Worm (Caenorhabditis elegans) whole organism, midembryonic: ENCODE measurements around the gene cyp-14A1.

ENCODE experiments used
- T22C8.4 ChIP-seq: fragments of 200-800 bp; sonication (Bioruptor generic); IDR thresholded peaks from 2 replicates; pipeline ENCODE4 v1.3.6; 2022; ENCODE audit warnings: missing genetic modification characterization, missing compliant biosample characterization
- cog-1 ChIP-seq: sonication (generic microtip); optimal IDR thresholded peaks from 2 replicates; lab custom pipeline; 2016; ENCODE audit warnings: missing genetic modification characterization, missing compliant biosample characterization
- flt-1 ChIP-seq: fragments of 200-800 bp; sonication (Bioruptor generic); IDR thresholded peaks from 2 replicates; pipeline ENCODE4 v1.3.6; 2022; ENCODE audit warnings: missing genetic modification characterization, missing compliant biosample characterization
- klf-2 ChIP-seq: fragments of 200-800 bp; sonication (Bioruptor generic); conservative IDR thresholded peaks from 2 replicates; pipeline ENCODE4 v1.3.6; 2022; ENCODE audit warnings: missing genetic modification reagents, missing genetic modification characterization, missing compliant biosample characterization
- med-1 ChIP-seq: sonication (generic microtip); optimal IDR thresholded peaks from 2 replicates; lab custom pipeline; 2017; ENCODE audit warnings: missing genetic modification characterization, mild to moderate bottlenecking, missing compliant biosample characterization, antibody characterized with exemption, missing genetic modification reagents; ENCODE audit not compliant: insufficient read depth
- ref-1 ChIP-seq: fragments of 200-800 bp; sonication (Bioruptor generic); conservative IDR thresholded peaks from 2 replicates; pipeline ENCODE4 v1.3.6; 2022; ENCODE audit warnings: missing genetic modification reagents, missing genetic modification characterization, missing compliant biosample characterization
- tab-1 ChIP-seq: fragments of 200-800 bp; sonication (Bioruptor generic); IDR thresholded peaks from 2 replicates; pipeline ENCODE4 v1.3.6; 2022; ENCODE audit warnings: missing genetic modification characterization, missing compliant biosample characterization

DNA sequence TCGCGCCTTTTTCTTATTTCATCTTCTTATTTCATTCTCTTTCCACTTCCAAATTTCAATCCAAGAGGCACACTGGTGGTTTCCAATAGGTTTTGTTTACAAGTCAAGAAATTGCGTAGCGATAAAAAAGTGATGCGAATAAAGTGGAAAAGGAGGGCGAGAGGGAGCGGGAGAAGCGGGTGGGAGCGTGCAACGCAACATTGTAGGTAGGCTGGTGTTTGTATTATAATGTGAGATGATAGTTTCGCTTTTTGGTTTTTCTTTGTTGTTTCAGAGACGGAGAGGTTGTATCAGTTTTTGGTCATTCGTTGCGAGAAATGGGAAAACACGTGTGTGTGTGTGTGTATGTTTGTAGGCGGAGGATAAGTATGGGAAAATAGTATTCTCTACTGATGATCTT lies 17.0 kb downstream of the cyp-14A1 start:
- no peak for TF ChIP-seq ref-1 (GFP tag; lab: Robert Waterston, UW)
- no peak for TF ChIP-seq T22C8.4 (GFP tag; lab: Robert Waterston, UW)
- no peak for TF ChIP-seq med-1 (GFP tag; lab: Kevin White, UChicago)
- no peak for TF ChIP-seq flt-1
- TF ChIP-seq tab-1 (GFP tag; lab: Robert Waterston, UW): no peak
- no peak for TF ChIP-seq klf-2 (GFP tag; lab: Robert Waterston, UW)
- no peak for TF ChIP-seq cog-1
